Fruit fly (Drosophila melanogaster) whole organism: ENCODE results near the gene beat-Vc.
"Not testable (repeated sequence)": the region's sequence is repeated elsewhere in the genome, so short reads cannot be mapped to it uniquely, and the experiment has no call there.

Experiments
- CG8478 ChIP-seq: fragments of >200 bp; optimal IDR thresholded peaks from 2 replicates; lab custom pipeline; 2018; ENCODE audit warnings: inconsistent platforms
- Dll ChIP-seq: fragments of >200 bp; optimal IDR thresholded peaks from 2 replicates; lab custom pipeline; 2017
- EcR ChIP-seq, 2 experiments: fragments of >200 bp; optimal IDR thresholded peaks; 2 replicates each; lab custom pipeline; 2017; ENCODE audit warnings: missing biosample characterization in 2 of 2, missing genetic modification characterization in 2 of 2, missing genetic modification reagents in 2 of 2
- pan ChIP-seq: fragments of >200 bp; optimal IDR thresholded peaks from 2 replicates; lab custom pipeline; 2017
- psq ChIP-seq: fragments of >200 bp; optimal IDR thresholded peaks from 2 replicates; lab custom pipeline; 2017
- usp ChIP-seq: fragments of >200 bp; optimal IDR thresholded peaks from 2 replicates; lab custom pipeline; 2017; ENCODE audit warnings: missing biosample characterization, missing genetic modification characterization, mixed read lengths

beat-Vc gene

dm6 chr3R:12720344-12721200 lies 62.4 kb downstream of the beat-Vc start:
- TF ChIP-seq EcR (GFP tag; optimal IDR thresholded peaks at IDR 0.05; lab: Kevin White, UChicago): no peak
- TF ChIP-seq pan: no peak
- TF ChIP-seq Dll (lab: Kevin White, UChicago): no peak
- TF ChIP-seq usp (GFP tag; lab: Kevin White, UChicago): no peak
- no peak for TF ChIP-seq psq (lab: Kevin White, UChicago)
- TF ChIP-seq CG8478 (lab: Kevin White, UChicago): no peak

- no peak for TF ChIP-seq EcR (GFP tag; optimal IDR thresholded peaks at IDR 0.05; lab: Kevin White, UChicago)
- no peak for TF ChIP-seq usp (GFP tag; lab: Kevin White, UChicago)
- no peak for TF ChIP-seq CG8478 (lab: Kevin White, UChicago)
- TF ChIP-seq psq (lab: Kevin White, UChicago): no peak
- no peak for TF ChIP-seq pan
- TF ChIP-seq Dll (lab: Kevin White, UChicago): no peak
Measured at dm6 chr3R:12719627-12720343, 63.2 kb downstream of the beat-Vc start.

dm6 chr3R:12718536-12719033 lies 64.4 kb downstream of the beat-Vc start:
- no peak for TF ChIP-seq usp (GFP tag; lab: Kevin White, UChicago)
- TF ChIP-seq pan: no peak
- no peak for TF ChIP-seq EcR (GFP tag; optimal IDR thresholded peaks at IDR 0.05; lab: Kevin White, UChicago)
- TF ChIP-seq psq (lab: Kevin White, UChicago): no peak
- no peak for TF ChIP-seq CG8478 (lab: Kevin White, UChicago)
- no peak for TF ChIP-seq Dll (lab: Kevin White, UChicago)

- TF ChIP-seq pan (no peak), psq (lab: Kevin White, UChicago) (no peak), Dll (lab: Kevin White, UChicago) (no peak), EcR (GFP tag; optimal IDR thresholded peaks at IDR 0.05; lab: Kevin White, UChicago) (no peak), CG8478 (lab: Kevin White, UChicago) (no peak), usp (GFP tag; lab: Kevin White, UChicago) (no peak)
Measured at dm6 chr3R:12717588-12718535, 65.2 kb downstream of the beat-Vc start.

dm6 chr3R:12716894-12717293 lies 66.1 kb downstream of the beat-Vc start:
- TF ChIP-seq Dll (lab: Kevin White, UChicago) (no peak), EcR (GFP tag; optimal IDR thresholded peaks at IDR 0.05; lab: Kevin White, UChicago) (no peak), psq (lab: Kevin White, UChicago) (no peak), usp (GFP tag; lab: Kevin White, UChicago) (no peak), CG8478 (lab: Kevin White, UChicago) (no peak), pan (no peak)

- TF ChIP-seq CG8478 (lab: Kevin White, UChicago) (no peak), EcR (GFP tag; optimal IDR thresholded peaks at IDR 0.05; lab: Kevin White, UChicago) (no peak), psq (lab: Kevin White, UChicago) (no peak), pan (no peak), Dll (lab: Kevin White, UChicago) (no peak)
Measured at dm6 chr3R:12716251-12716650, 66.8 kb downstream of the beat-Vc start.

- TF ChIP-seq usp (GFP tag; lab: Kevin White, UChicago): no peak
Measured at dm6 chr3R:12715253-12715652, 67.8 kb downstream of the beat-Vc start.

dm6 chr3R:12712178-12713172 lies 70.5 kb downstream of the beat-Vc start, which contains the start of gene PolQ:
PolQ (minus strand) TSS chr3R:12712299.
- not testable (repeated sequence) for TF ChIP-seq Dll (lab: Kevin White, UChicago); usp (GFP tag; lab: Kevin White, UChicago); EcR (GFP tag; optimal IDR thresholded peaks at IDR 0.05; lab: Kevin White, UChicago)

- TF ChIP-seq usp (GFP tag; lab: Kevin White, UChicago): no peak
- no peak for TF ChIP-seq Dll (lab: Kevin White, UChicago)
- TF ChIP-seq EcR (GFP tag; optimal IDR thresholded peaks at IDR 0.05; lab: Kevin White, UChicago): no peak
- TF ChIP-seq pan: no peak
- no peak for TF ChIP-seq psq (lab: Kevin White, UChicago)
- TF ChIP-seq CG8478 (lab: Kevin White, UChicago): no peak
Measured at dm6 chr3R:12704861-12705260, 78.2 kb downstream of the beat-Vc start, which contains the start of gene CG12279. CG12279 (plus strand) TSS chr3R:12705094.
